Worm (Caenorhabditis elegans) whole organism, young adult: ENCODE results near the gene snf-12.

Source experiments
- C17E4.6 ChIP-seq: fragments of 200-800 bp; sonication (Bioruptor generic); IDR thresholded peaks from 2 replicates; pipeline ENCODE4 v1.3.6; 2022; ENCODE audit warnings: missing genetic modification reagents, missing genetic modification characterization, missing compliant biosample characterization
- F37B4.10 ChIP-seq: fragments of 200-800 bp; sonication (Bioruptor generic); IDR thresholded peaks from 2 replicates; pipeline ENCODE4 v1.3.6; 2022; ENCODE audit warnings: missing genetic modification characterization, missing compliant biosample characterization
- K11D2.4 ChIP-seq: fragments of 200-800 bp; sonication (Bioruptor generic); IDR thresholded peaks from 2 replicates; pipeline ENCODE4 v1.3.6; 2022; ENCODE audit warnings: missing genetic modification reagents, missing genetic modification characterization, missing compliant biosample characterization
- T26A5.8 ChIP-seq: sonication (generic microtip); optimal IDR thresholded peaks from 2 replicates; lab custom pipeline; 2016; ENCODE audit warnings: missing genetic modification characterization, missing compliant biosample characterization
- akir-1 ChIP-seq: fragments of 200-800 bp; sonication (Bioruptor generic); optimal IDR thresholded peaks from 2 replicates; lab custom pipeline; 2018; ENCODE audit warnings: mild to moderate bottlenecking, missing genetic modification characterization, moderate library complexity, missing compliant biosample characterization
- nfya-1 ChIP-seq: sonication (generic microtip); optimal IDR thresholded peaks from 2 replicates; lab custom pipeline; 2017; ENCODE audit warnings: antibody characterized with exemption, missing compliant biosample characterization, missing genetic modification characterization, borderline replicate concordance; ENCODE audit not compliant: insufficient read depth
- nhr-27 ChIP-seq: fragments of 200-800 bp; sonication (Bioruptor generic); optimal IDR thresholded peaks from 2 replicates; lab custom pipeline; 2018; ENCODE audit warnings: mild to moderate bottlenecking, missing genetic modification characterization, moderate library complexity, missing compliant biosample characterization
- snpc-4 ChIP-seq, 5 experiments: fragments of 150-350 bp in 1 of 5; sonication (generic microtip) in 4 of 5; optimal IDR thresholded peaks; 2 replicates each; lab custom pipeline; 2014 to 2018; ENCODE audit warnings: missing genetic modification characterization in 5 of 5, missing biosample characterization in 3 of 5, antibody characterized with exemption in 2 of 5, mild to moderate bottlenecking in 2 of 5, missing compliant biosample characterization in 2 of 5, missing genotype in 2 of 5, moderate library complexity in 2 of 5, missing genetic modification reagents in 1 of 5
- unc-62 ChIP-seq: fragments of 150-350 bp; optimal IDR thresholded peaks from 2 replicates; lab custom pipeline; 2014; ENCODE audit warnings: missing biosample characterization, missing genetic modification reagents, missing genetic modification characterization

DNA sequence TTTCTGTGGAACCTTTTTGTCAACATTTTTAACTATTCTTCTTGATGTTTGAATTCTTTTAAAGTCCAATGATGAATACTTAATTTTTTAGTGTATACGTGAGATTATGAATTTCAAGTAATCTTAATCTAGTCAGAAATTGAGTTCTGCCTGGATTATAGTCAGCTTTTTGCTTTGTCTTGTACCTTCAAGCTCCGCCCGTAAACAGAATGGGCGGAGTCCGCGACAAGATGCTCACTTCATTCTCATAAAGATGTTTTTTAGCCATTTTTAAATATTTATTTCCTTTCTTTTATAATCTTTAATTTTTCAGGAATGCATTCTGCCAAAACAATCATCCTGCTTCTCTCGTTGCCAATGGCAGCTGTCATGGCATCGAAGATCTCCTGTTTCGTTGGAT lies 47.6 kb downstream of the snf-12 start, which contains the start of gene F47E1.1:
- no peak for TF ChIP-seq snpc-4 (GFP tag; optimal IDR thresholded peaks at IDR 0.05; lab: Kevin White, UChicago)
- TF ChIP-seq snpc-4 (tag; optimal IDR thresholded peaks at IDR 0.05; lab: Kevin White, UChicago) = no peak
- no peak for TF ChIP-seq T26A5.8 (tag; lab: Kevin White, UChicago)
- TF ChIP-seq K11D2.4 (GFP tag; lab: Robert Waterston, UW) = no peak
- no peak for TF ChIP-seq C17E4.6 (GFP tag; lab: Robert Waterston, UW)
- TF ChIP-seq akir-1 (GFP tag; lab: Kevin White, UChicago) = no peak
- no peak for TF ChIP-seq nfya-1 (tag; lab: Kevin White, UChicago)
- no peak for TF ChIP-seq nhr-27 (tag; lab: Kevin White, UChicago)
- TF ChIP-seq unc-62 (GFP tag; lab: Kevin White, UChicago) = no peak
- no peak for TF ChIP-seq F37B4.10 (GFP tag; lab: Robert Waterston, UW)
